Worm (Caenorhabditis elegans) whole organism, L2 larva: ENCODE data around the gene R09H10.3.

ENCODE experiments used
- C34F6.9 ChIP-seq: fragments of 150-350 bp; optimal IDR thresholded peaks from 2 replicates; lab custom pipeline; 2014; ENCODE audit warnings: missing biosample characterization, missing genetic modification characterization
- F13H6.1 ChIP-seq: sonication (generic microtip); optimal IDR thresholded peaks from 2 replicates; lab custom pipeline; 2016; ENCODE audit warnings: missing genetic modification characterization, missing compliant biosample characterization
- R02D3.7 ChIP-seq: fragments of 150-350 bp; optimal IDR thresholded peaks from 2 replicates; lab custom pipeline; 2014; ENCODE audit warnings: missing biosample characterization, missing genetic modification characterization
- Y55F3AM.14 ChIP-seq: fragments of 200-800 bp; sonication (Bioruptor generic); optimal IDR thresholded peaks from 2 replicates; lab custom pipeline; 2018; ENCODE audit warnings: mild to moderate bottlenecking, missing genetic modification characterization, missing compliant biosample characterization
- aly-2 ChIP-seq: fragments of 150-350 bp; optimal IDR thresholded peaks from 2 replicates; lab custom pipeline; 2014; ENCODE audit warnings: missing biosample characterization, missing genetic modification characterization
- ama-1 ChIP-seq: fragments of 150-350 bp; optimal IDR thresholded peaks from 2 replicates; lab custom pipeline; 2018; ENCODE audit warnings: inconsistent platforms
- ceh-16 ChIP-seq: fragments of 150-350 bp; optimal IDR thresholded peaks from 2 replicates; lab custom pipeline; 2014; ENCODE audit warnings: missing biosample characterization, missing genetic modification characterization
- ceh-82 ChIP-seq: fragments of 150-350 bp; optimal IDR thresholded peaks from 2 replicates; lab custom pipeline; 2014; ENCODE audit warnings: missing biosample characterization, missing genetic modification characterization
- crh-2 ChIP-seq: sonication (generic microtip); optimal IDR thresholded peaks from 2 replicates; lab custom pipeline; 2017; ENCODE audit warnings: missing biosample characterization, missing genetic modification characterization
- dmd-4 ChIP-seq: sonication (generic microtip); optimal IDR thresholded peaks from 2 replicates; lab custom pipeline; 2017; ENCODE audit warnings: missing biosample characterization, missing genetic modification characterization
- egl-27 ChIP-seq: sonication (generic microtip); optimal IDR thresholded peaks from 3 replicates; lab custom pipeline; 2017; ENCODE audit warnings: missing biosample characterization, missing genetic modification reagents, missing genetic modification characterization
- elt-1 ChIP-seq: fragments of 150-350 bp; optimal IDR thresholded peaks from 2 replicates; lab custom pipeline; 2014; ENCODE audit warnings: missing biosample characterization, missing genetic modification characterization
- elt-3 ChIP-seq: sonication (generic microtip); optimal IDR thresholded peaks from 2 replicates; lab custom pipeline; 2017; ENCODE audit warnings: missing biosample characterization, missing genetic modification characterization
- fos-1 ChIP-seq: fragments of 150-350 bp; optimal IDR thresholded peaks from 2 replicates; lab custom pipeline; 2014; ENCODE audit warnings: missing biosample characterization, missing genetic modification characterization
- lin-11 ChIP-seq: fragments of 150-350 bp; sonication (generic microtip); optimal IDR thresholded peaks from 2 replicates; lab custom pipeline; 2014; ENCODE audit warnings: missing biosample characterization, missing genetic modification characterization, inconsistent platforms, mixed read lengths
- lin-13 ChIP-seq: fragments of 150-350 bp; optimal IDR thresholded peaks from 2 replicates; lab custom pipeline; 2014; ENCODE audit warnings: missing biosample characterization, missing genetic modification reagents, missing genetic modification characterization
- mab-5 ChIP-seq: fragments of 150-350 bp; optimal IDR thresholded peaks from 2 replicates; lab custom pipeline; 2014; ENCODE audit warnings: missing biosample characterization, missing genetic modification characterization
- nhr-10 ChIP-seq: sonication (generic microtip); optimal IDR thresholded peaks from 2 replicates; lab custom pipeline; 2017; ENCODE audit warnings: missing biosample characterization, missing genetic modification characterization
- nhr-11 ChIP-seq: fragments of 150-350 bp; optimal IDR thresholded peaks from 2 replicates; lab custom pipeline; 2014; ENCODE audit warnings: missing biosample characterization, missing genetic modification characterization
- nhr-12 ChIP-seq: fragments of 150-350 bp; optimal IDR thresholded peaks from 2 replicates; lab custom pipeline; 2014; ENCODE audit warnings: missing biosample characterization, missing genetic modification characterization
- nhr-129 ChIP-seq: fragments of 150-350 bp; optimal IDR thresholded peaks from 2 replicates; lab custom pipeline; 2014; ENCODE audit warnings: missing biosample characterization, missing genetic modification characterization
- nhr-21 ChIP-seq: fragments of 150-350 bp; optimal IDR thresholded peaks from 2 replicates; lab custom pipeline; 2014; ENCODE audit warnings: missing biosample characterization, missing genetic modification characterization
- nhr-23 ChIP-seq: fragments of 150-350 bp; optimal IDR thresholded peaks from 2 replicates; lab custom pipeline; 2014; ENCODE audit warnings: missing biosample characterization, missing genetic modification reagents, missing genetic modification characterization
- nhr-25 ChIP-seq: fragments of 150-350 bp; sonication (generic microtip); optimal IDR thresholded peaks from 3 replicates; lab custom pipeline; 2014; ENCODE audit warnings: missing biosample characterization, missing genetic modification characterization
- sem-4 ChIP-seq: fragments of 150-350 bp; optimal IDR thresholded peaks from 2 replicates; lab custom pipeline; 2014; ENCODE audit warnings: missing biosample characterization, missing genetic modification reagents, missing genetic modification characterization
- skn-1 ChIP-seq: sonication (generic microtip); optimal IDR thresholded peaks from 2 replicates; lab custom pipeline; 2017; ENCODE audit warnings: missing biosample characterization, missing genetic modification characterization
- sma-9 ChIP-seq, 2 experiments: fragments of 150-350 bp in 1 of 2; sonication (generic microtip) in 1 of 2; optimal IDR thresholded peaks; 2 replicates each; lab custom pipeline; 2014 to 2016; ENCODE audit warnings: missing genetic modification characterization in 2 of 2, mild to moderate bottlenecking in 1 of 2, missing biosample characterization in 1 of 2, missing compliant biosample characterization in 1 of 2, missing genetic modification reagents in 1 of 2, moderate library complexity in 1 of 2
- snpc-4 ChIP-seq: fragments of 150-350 bp; optimal IDR thresholded peaks from 2 replicates; lab custom pipeline; 2014; ENCODE audit warnings: missing biosample characterization, missing genetic modification characterization
- unc-39 ChIP-seq: fragments of 150-350 bp; optimal IDR thresholded peaks from 2 replicates; lab custom pipeline; 2014; ENCODE audit warnings: missing biosample characterization, missing genetic modification characterization
- unc-55 ChIP-seq: fragments of 150-350 bp; sonication (generic microtip); optimal IDR thresholded peaks from 3 replicates; lab custom pipeline; 2014; ENCODE audit warnings: missing biosample characterization, missing genetic modification reagents, missing genetic modification characterization
- unc-62 ChIP-seq: fragments of 150-350 bp; optimal IDR thresholded peaks from 2 replicates; lab custom pipeline; 2014; ENCODE audit warnings: missing biosample characterization, missing genetic modification reagents, missing genetic modification characterization
- ztf-4 ChIP-seq: fragments of 150-350 bp; optimal IDR thresholded peaks from 2 replicates; lab custom pipeline; 2014; ENCODE audit warnings: missing biosample characterization, missing genetic modification characterization

Gene R09H10.3

DNA sequence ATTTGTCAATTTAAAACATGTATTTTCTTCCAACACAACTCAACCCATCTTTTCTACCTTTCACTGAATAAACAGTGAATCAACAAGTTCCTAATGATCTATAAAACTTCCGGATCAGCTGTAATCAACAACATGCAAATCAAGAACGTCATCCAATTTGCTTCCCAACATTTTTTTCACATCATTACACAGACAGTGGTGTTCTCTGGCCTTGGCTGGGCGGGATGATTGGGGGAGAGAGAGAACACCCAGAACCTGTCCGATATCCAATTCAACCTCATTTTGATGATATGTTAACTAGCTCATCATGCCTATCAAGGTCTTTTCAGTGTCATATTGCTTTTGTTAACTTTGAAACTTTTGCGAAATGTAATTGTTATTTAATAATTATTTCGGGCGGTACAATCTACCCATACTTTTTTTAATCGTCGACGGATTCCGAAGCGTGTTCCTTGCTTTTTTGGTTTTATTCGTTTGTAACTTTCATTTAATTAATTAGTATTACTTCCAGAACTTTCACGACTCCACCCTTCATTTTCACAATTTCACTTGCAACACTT is 8.2 kb downstream of the R09H10.3 start, which contains the start of gene ptr-14:
Gene ptr-14 (plus strand): TSS at position 510 of the 560 bp plus-strand sequence.
- no peak for TF ChIP-seq mab-5
- peak; percentile 49 for TF ChIP-seq nhr-25 (tag; lab: Kevin White, UChicago)
- TF ChIP-seq C34F6.9, result no peak

- TF ChIP-seq nhr-21 (tag; lab: Kevin White, UChicago) (peak; percentile 31), egl-27 (tag; lab: Kevin White, UChicago) (no peak)
Measured at ce11 chrIV:10616366-10616765, 9.5 kb downstream of the R09H10.3 start.

DNA sequence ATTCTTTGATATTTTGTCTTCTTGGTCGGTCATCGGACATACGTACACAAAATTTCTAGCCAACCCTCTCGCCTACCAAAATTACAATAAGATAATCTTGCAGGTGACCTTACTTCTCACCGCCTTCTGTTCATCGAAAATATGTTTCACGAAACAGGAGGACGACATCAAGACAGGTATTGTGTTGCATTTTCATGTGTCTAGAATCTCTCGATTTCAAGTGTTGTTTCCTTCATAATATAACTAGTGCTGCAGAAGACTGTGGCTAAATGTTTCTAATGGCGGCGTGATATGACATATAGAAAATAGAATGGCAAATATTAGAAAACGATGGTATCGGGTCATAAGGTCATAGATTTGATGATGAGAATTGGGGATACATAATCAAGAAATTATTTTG is 10.3 kb downstream of the R09H10.3 start:
- TF ChIP-seq unc-55 (GFP tag; lab: Kevin White, UChicago) (no peak), crh-2 (peak; percentile 21), nhr-25 (tag; lab: Kevin White, UChicago) (peak; percentile 81), ztf-4 (tag; lab: Kevin White, UChicago) (no peak), nhr-129 (peak; percentile 3), nhr-11 (no peak), nhr-21 (tag; lab: Kevin White, UChicago) (peak; percentile 2), nhr-10 (no peak)

- TF ChIP-seq aly-2 (tag; lab: Kevin White, UChicago), result no peak
- no peak for TF ChIP-seq nhr-25 (tag; lab: Kevin White, UChicago)
- no peak for TF ChIP-seq sem-4 (tag; lab: Kevin White, UChicago)
- TF ChIP-seq fos-1 (tag; lab: Kevin White, UChicago), result no peak
- TF ChIP-seq nhr-10, result no peak
- TF ChIP-seq nhr-12 (tag; lab: Kevin White, UChicago), result no peak
- TF ChIP-seq lin-13 (GFP tag; lab: Kevin White, UChicago), result no peak
- TF ChIP-seq ceh-82 (tag; lab: Kevin White, UChicago), result no peak
- TF ChIP-seq unc-39 (tag; lab: Kevin White, UChicago), result no peak
- no peak for TF ChIP-seq nhr-21 (tag; lab: Kevin White, UChicago)
- no peak for TF ChIP-seq egl-27 (tag; lab: Kevin White, UChicago)
- no peak for TF ChIP-seq elt-1 (tag; lab: Kevin White, UChicago)
- no peak for TF ChIP-seq unc-55 (GFP tag; lab: Kevin White, UChicago)
- no peak for TF ChIP-seq nhr-23
- TF ChIP-seq skn-1 (tag; lab: Kevin White, UChicago), result no peak
Measured at ce11 chrIV:10620811-10621210, 14.0 kb downstream of the R09H10.3 start, which contains the start of gene R09H10.7. Gene R09H10.7, plus strand, starts transcription at chrIV:10621111.

- no peak for TF ChIP-seq Y55F3AM.14 (GFP tag; lab: Kevin White, UChicago)
- TF ChIP-seq ztf-4 (tag; lab: Kevin White, UChicago), result no peak
- TF ChIP-seq fos-1 (tag; lab: Kevin White, UChicago), result peak; percentile 53
- TF ChIP-seq ama-1 (lab: Kevin White, UChicago), result no peak
Measured at ce11 chrIV:10628724-10629123, 21.9 kb downstream of the R09H10.3 start, which contains the start of gene R09H10.5. Gene R09H10.5, minus strand, starts transcription at chrIV:10628829.

- TF ChIP-seq lin-11 (tag; lab: Kevin White, UChicago) (no peak), mab-5 (no peak), nhr-129 (no peak), fos-1 (tag; lab: Kevin White, UChicago) (peak; percentile 41), sem-4 (tag; lab: Kevin White, UChicago) (no peak), unc-62 (GFP tag; lab: Kevin White, UChicago) (no peak), F13H6.1 (tag; lab: Kevin White, UChicago) (no peak), R02D3.7 (tag; lab: Kevin White, UChicago) (no peak), crh-2 (peak; percentile 55), nhr-21 (tag; lab: Kevin White, UChicago) (no peak), ceh-16 (tag; lab: Kevin White, UChicago) (no peak)
- TF ChIP-seq, all 48 proteins: peak for 2
Measured at ce11 chrIV:10630953-10631554, 24.2 kb downstream of the R09H10.3 start, which contains the start of gene F56C4.4. Gene F56C4.4, minus strand, starts transcription at chrIV:10631267.

- TF ChIP-seq nhr-12 (tag; lab: Kevin White, UChicago) (no peak), sma-9 (GFP tag; optimal IDR thresholded peaks at IDR 0.05; lab: Kevin White, UChicago) (no peak), sma-9 (tag; optimal IDR thresholded peaks at IDR 0.05; lab: Kevin White, UChicago) (no peak), elt-3 (no peak), nhr-21 (tag; lab: Kevin White, UChicago) (no peak), dmd-4 (tag; lab: Kevin White, UChicago) (no peak), snpc-4 (tag; lab: Kevin White, UChicago) (no peak), sem-4 (tag; lab: Kevin White, UChicago) (no peak)
Measured at ce11 chrIV:10636649-10637048, 29.8 kb downstream of the R09H10.3 start, which contains the start of gene F56C4.1. Gene F56C4.1, plus strand, starts transcription at chrIV:10636949.
